Worm (Caenorhabditis elegans): ENCODE data around the gene mkk-4.

The mkk-4 gene

DNA sequence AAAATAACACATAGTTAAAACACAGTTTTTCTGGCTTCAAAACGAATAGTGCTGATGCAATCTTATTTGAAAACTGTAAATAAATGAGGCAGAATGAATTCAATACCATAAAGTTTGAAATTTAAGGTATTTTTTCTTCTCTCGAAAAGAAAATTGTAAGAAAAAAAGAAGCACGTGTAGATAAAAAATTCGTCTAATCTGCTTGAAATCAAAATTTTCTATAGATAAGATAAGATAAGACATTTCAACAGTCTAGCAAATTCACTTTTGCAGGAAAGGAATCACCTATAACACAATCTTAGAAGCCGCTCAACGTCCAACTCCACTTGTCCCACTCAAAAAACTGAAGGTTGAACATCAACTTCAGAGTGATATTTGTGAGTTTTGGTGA is 26.7 kb downstream of the mkk-4 start:
- TF ChIP-seq drap-1 (GFP tag; optimal IDR thresholded peaks at IDR 0.05) = no peak
- TF ChIP-seq ceh-83 (GFP tag; optimal IDR thresholded peaks at IDR 0.05) = no peak
- TF ChIP-seq zip-8 (tag; optimal IDR thresholded peaks at IDR 0.05) = no peak
- TF ChIP-seq unc-120 (tag; optimal IDR thresholded peaks at IDR 0.05; ENCODE audit: poor library complexity, severe bottlenecking) = no peak
- no peak for TF ChIP-seq unc-62 (GFP tag; optimal IDR thresholded peaks at IDR 0.05)
- no peak for TF ChIP-seq hlh-1 (tag; optimal IDR thresholded peaks at IDR 0.05)
- TF ChIP-seq lsy-2 (tag; optimal IDR thresholded peaks at IDR 0.05) = no peak
- no peak for TF ChIP-seq nhr-28 (tag; optimal IDR thresholded peaks at IDR 0.05)
- TF ChIP-seq pha-4 (tag; optimal IDR thresholded peaks at IDR 0.05) = no peak
- TF ChIP-seq ceh-39 (tag; optimal IDR thresholded peaks at IDR 0.05) = no peak
- no peak for TF ChIP-seq lin-13 (tag; optimal IDR thresholded peaks at IDR 0.05)
- TF ChIP-seq nhr-2 (tag; optimal IDR thresholded peaks at IDR 0.05) = no peak
- no peak for TF ChIP-seq ham-2 (GFP tag; optimal IDR thresholded peaks at IDR 0.05)
- TF ChIP-seq bed-3 (GFP tag; optimal IDR thresholded peaks at IDR 0.05) = no peak
- no peak for TF ChIP-seq M03D4.4 (tag; optimal IDR thresholded peaks at IDR 0.05)
- no peak for TF ChIP-seq cnd-1 (tag; optimal IDR thresholded peaks at IDR 0.05)
- TF ChIP-seq mls-2 (tag; optimal IDR thresholded peaks at IDR 0.05) = no peak

DNA sequence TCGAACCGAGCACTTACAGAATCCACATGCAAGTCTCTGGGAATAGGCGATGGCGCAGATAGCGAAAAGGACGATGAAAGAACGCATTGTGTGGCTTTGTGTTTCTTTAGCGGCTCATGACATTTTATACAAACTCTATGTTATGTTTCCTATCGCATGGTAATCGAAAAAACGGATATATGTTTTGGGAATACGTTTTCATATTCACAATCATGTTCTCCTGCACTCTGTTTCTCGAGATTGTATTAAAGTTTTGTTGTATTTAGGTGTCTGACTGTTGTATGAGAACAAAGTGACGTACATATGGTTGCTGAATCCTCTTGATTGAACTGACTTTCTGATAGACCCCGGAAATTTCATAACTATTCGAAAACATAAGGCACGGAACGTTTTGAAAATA is 30.7 kb downstream of the mkk-4 start, which contains the start of gene ZC373.2:
Gene ZC373.2 (minus strand): TSS at position 101 of the 400 bp plus-strand sequence.
- TF ChIP-seq tbx-8 (GFP tag; optimal IDR thresholded peaks at IDR 0.05) (no peak), ceh-43 (GFP tag; optimal IDR thresholded peaks at IDR 0.05) (no peak), hlh-1 (tag; optimal IDR thresholded peaks at IDR 0.05) (no peak), M03D4.4 (tag; optimal IDR thresholded peaks at IDR 0.05) (no peak), drap-1 (GFP tag; optimal IDR thresholded peaks at IDR 0.05) (no peak), lsy-2 (tag; optimal IDR thresholded peaks at IDR 0.05) (no peak), ceh-83 (GFP tag; optimal IDR thresholded peaks at IDR 0.05) (no peak), ceh-39 (tag; optimal IDR thresholded peaks at IDR 0.05) (no peak), ces-1 (GFP tag; optimal IDR thresholded peaks at IDR 0.05) (no peak), unc-39 (tag; optimal IDR thresholded peaks at IDR 0.05) (no peak), mls-2 (tag; optimal IDR thresholded peaks at IDR 0.05) (no peak), nhr-12 (tag; optimal IDR thresholded peaks at IDR 0.05) (no peak), mab-5 (tag; optimal IDR thresholded peaks at IDR 0.05) (no peak), sem-2 (GFP tag; optimal IDR thresholded peaks at IDR 0.05) (no peak), mep-1 (tag; optimal IDR thresholded peaks at IDR 0.05) (no peak), flh-1 (GFP tag; optimal IDR thresholded peaks at IDR 0.05) (no peak), nhr-28 (tag; optimal IDR thresholded peaks at IDR 0.05) (no peak), elt-3 (tag; optimal IDR thresholded peaks at IDR 0.05) (no peak), lin-13 (tag; optimal IDR thresholded peaks at IDR 0.05) (no peak)

DNA sequence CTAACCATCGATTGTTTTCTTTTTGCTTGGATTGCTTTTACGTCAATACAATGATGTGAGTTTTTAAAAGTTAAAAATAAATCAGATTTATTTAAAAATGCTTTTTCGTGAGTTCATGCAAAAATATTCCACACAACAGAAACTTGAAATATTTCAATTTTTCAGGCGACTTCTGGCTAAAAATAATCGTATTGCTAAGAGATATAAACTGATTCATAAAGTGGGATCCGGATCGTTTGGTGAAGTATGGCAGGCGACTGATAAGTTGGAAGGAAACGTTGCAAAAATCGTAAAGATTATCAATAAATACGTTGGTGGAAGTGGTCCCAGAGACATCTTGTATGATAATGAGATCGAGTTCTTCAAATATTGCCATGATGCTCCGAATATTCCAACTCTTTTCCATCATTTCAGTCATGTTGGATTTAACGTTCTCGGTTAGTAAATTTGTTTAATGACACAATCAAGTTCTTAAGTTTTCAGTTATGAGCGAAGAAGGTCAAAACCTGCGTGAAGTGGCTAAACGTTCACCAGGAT is 32.9 kb downstream of the mkk-4 start, which contains the start of gene ZC373.3:
Gene ZC373.3 (plus strand): TSS at position 51 of the 537 bp plus-strand sequence.
- no peak for TF ChIP-seq nhr-2 (tag; optimal IDR thresholded peaks at IDR 0.05)
- TF ChIP-seq ceh-43 (GFP tag; optimal IDR thresholded peaks at IDR 0.05) = no peak
- no peak for TF ChIP-seq ces-1 (GFP tag; optimal IDR thresholded peaks at IDR 0.05)
- no peak for TF ChIP-seq elt-1 (tag; optimal IDR thresholded peaks at IDR 0.05; ENCODE audit: borderline replicate concordance, insufficient read depth)
- no peak for TF ChIP-seq ztf-11 (tag; optimal IDR thresholded peaks at IDR 0.05)
- TF ChIP-seq snpc-4 (tag; optimal IDR thresholded peaks at IDR 0.05) = no peak

DNA sequence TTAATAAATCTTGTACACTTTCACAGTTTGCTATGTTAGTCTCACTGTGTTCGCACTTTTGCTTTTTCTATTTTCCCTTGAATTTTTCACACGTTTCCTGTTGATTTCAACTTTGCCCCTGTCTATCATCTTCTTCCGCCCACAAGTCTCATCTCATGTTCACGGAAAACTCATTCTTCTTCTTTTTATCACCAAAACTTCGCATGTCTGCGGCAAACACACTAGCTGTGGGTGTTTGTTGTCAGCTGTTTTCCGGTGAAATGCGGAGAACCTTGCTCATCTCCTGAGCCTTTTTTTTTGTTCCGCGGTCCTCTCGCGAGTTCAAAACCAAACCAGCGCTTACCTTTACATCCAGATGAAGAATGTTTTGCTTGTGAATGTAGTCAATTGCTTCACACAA is 40.8 kb downstream of the mkk-4 start:
- TF ChIP-seq ceh-43 (GFP tag; optimal IDR thresholded peaks at IDR 0.05) (no peak), hlh-1 (tag; optimal IDR thresholded peaks at IDR 0.05) (peak; percentile 65), nhr-28 (tag; optimal IDR thresholded peaks at IDR 0.05) (no peak), unc-120 (tag; optimal IDR thresholded peaks at IDR 0.05; ENCODE audit: poor library complexity, severe bottlenecking) (no peak), nhr-12 (tag; optimal IDR thresholded peaks at IDR 0.05) (no peak)

DNA sequence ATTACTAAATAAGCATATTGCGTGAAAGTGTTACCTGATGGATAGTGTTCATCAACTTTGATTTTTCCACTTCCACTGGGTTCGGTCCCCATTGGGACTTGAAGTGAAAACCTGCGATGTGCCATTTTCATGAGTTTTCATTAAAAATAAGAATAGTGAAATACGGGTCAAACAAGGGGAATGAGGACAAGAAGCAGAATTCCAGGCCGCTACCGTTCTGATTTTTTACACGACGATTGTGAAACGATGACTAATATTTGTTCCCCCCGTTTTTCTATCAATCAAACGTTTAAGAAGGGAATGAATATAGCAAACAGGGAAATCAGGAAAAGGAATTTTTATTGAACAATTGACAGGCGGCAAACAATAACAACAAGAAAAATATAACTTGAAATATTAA is 42.0 kb downstream of the mkk-4 start, which contains the start of gene mlck-1:
Gene mlck-1 (minus strand): TSS at position 101 of the 400 bp plus-strand sequence.
- TF ChIP-seq lin-13 (tag; optimal IDR thresholded peaks at IDR 0.05) = no peak
- no peak for TF ChIP-seq lsy-2 (tag; optimal IDR thresholded peaks at IDR 0.05)
- no peak for TF ChIP-seq nhr-12 (tag; optimal IDR thresholded peaks at IDR 0.05)
- TF ChIP-seq nhr-2 (tag; optimal IDR thresholded peaks at IDR 0.05) = no peak
- no peak for TF ChIP-seq mls-2 (tag; optimal IDR thresholded peaks at IDR 0.05)
- no peak for TF ChIP-seq cnd-1 (tag; optimal IDR thresholded peaks at IDR 0.05)
- no peak for TF ChIP-seq blmp-1 (tag; optimal IDR thresholded peaks at IDR 0.05)
- no peak for TF ChIP-seq ceh-83 (GFP tag; optimal IDR thresholded peaks at IDR 0.05)
- TF ChIP-seq lin-32 (GFP tag; optimal IDR thresholded peaks at IDR 0.05) = no peak
- TF ChIP-seq nhr-237 (tag; optimal IDR thresholded peaks at IDR 0.05) = no peak
- TF ChIP-seq ham-2 (GFP tag; optimal IDR thresholded peaks at IDR 0.05) = no peak
- no peak for TF ChIP-seq ceh-43 (GFP tag; optimal IDR thresholded peaks at IDR 0.05)
- TF ChIP-seq pha-4 (tag; optimal IDR thresholded peaks at IDR 0.05) = no peak
- no peak for TF ChIP-seq ces-1 (GFP tag; optimal IDR thresholded peaks at IDR 0.05)
- no peak for TF ChIP-seq sptf-1 (tag; optimal IDR thresholded peaks at IDR 0.05)
- no peak for TF ChIP-seq unc-62 (GFP tag; optimal IDR thresholded peaks at IDR 0.05)
- no peak for TF ChIP-seq sem-2 (GFP tag; optimal IDR thresholded peaks at IDR 0.05)
- no peak for TF ChIP-seq elt-1 (tag; optimal IDR thresholded peaks at IDR 0.05; ENCODE audit: borderline replicate concordance, insufficient read depth)
- no peak for TF ChIP-seq nhr-76 (tag; optimal IDR thresholded peaks at IDR 0.05)

Data from whole organism, mixed stage, embryonic.